In genomic region chrX:10587445-10587844, dm6 we compare ENCODE assay signal across 5 fruit fly cellular contexts.
TF ChIP-seq lines count a peak whose summit lies in the region.

No protein-coding gene starts in this region.

- no peak for TF ChIP-seq CTCF in whole organism, embryonic (GFP tag; optimal IDR thresholded peaks at IDR 0.05; lab: Kevin White, UChicago)

TF ChIP-seq in whole organism, adult, 20 proteins besides CTCF, POLR2A, EP300 and RAD21:
- no peak for TF ChIP-seq ovo (GFP tag; optimal IDR thresholded peaks at IDR 0.05; lab: Kevin White, UChicago)
- TF ChIP-seq pad (GFP tag; optimal IDR thresholded peaks at IDR 0.05; lab: Kevin White, UChicago), result peak; percentile 7
- TF ChIP-seq Crg-1 (GFP tag; optimal IDR thresholded peaks at IDR 0.05; lab: Kevin White, UChicago), result no peak
- TF ChIP-seq CG7101 (tag; optimal IDR thresholded peaks at IDR 0.05; lab: Kevin White, UChicago), result peak; percentile 24
- peak; percentile 95 for TF ChIP-seq bab1 (GFP tag; optimal IDR thresholded peaks at IDR 0.05; lab: Kevin White, UChicago)
- TF ChIP-seq CG14711 (tag; optimal IDR thresholded peaks at IDR 0.05; lab: Kevin White, UChicago), result peak; percentile 63

TF ChIP-seq in whole organism, embryonic, 481 proteins besides CTCF, POLR2A, EP300 and RAD21 (continues in another document):
- TF ChIP-seq CG8478 (optimal IDR thresholded peaks at IDR 0.05; lab: Kevin White, UChicago) (no peak), eve (GFP tag; optimal IDR thresholded peaks at IDR 0.05; lab: Kevin White, UChicago) (no peak), CkIIα-i1 (GFP tag; IDR thresholded peaks at IDR 0.05; lab: Robert Waterston, UW) (no peak), bab2 (GFP tag; optimal IDR thresholded peaks at IDR 0.05; lab: Kevin White, UChicago) (peak; percentile 63), CG10654 (GFP tag; optimal IDR thresholded peaks at IDR 0.05; lab: Kevin White, UChicago) (no peak), CG10543 (GFP tag; optimal IDR thresholded peaks at IDR 0.05; lab: Kevin White, UChicago) (no peak), nau (GFP tag; optimal IDR thresholded peaks at IDR 0.05; lab: Kevin White, UChicago) (no peak), CG1529 (GFP tag; optimal IDR thresholded peaks at IDR 0.05; lab: Kevin White, UChicago) (no peak), prd (optimal IDR thresholded peaks at IDR 0.05; lab: Kevin White, UChicago) (no peak), prd (GFP tag; IDR thresholded peaks at IDR 0.05; lab: Robert Waterston, UW) (peak; percentile 66), CG17186 (GFP tag; optimal IDR thresholded peaks at IDR 0.05; lab: Kevin White, UChicago) (no peak), CG17802 (tag; optimal IDR thresholded peaks at IDR 0.05; lab: Kevin White, UChicago) (no peak), dm (GFP tag; optimal IDR thresholded peaks at IDR 0.05; lab: Kevin White, UChicago) (no peak), CG18764 (GFP tag; optimal IDR thresholded peaks at IDR 0.05; lab: Kevin White, UChicago) (no peak), sr (GFP tag; IDR thresholded peaks at IDR 0.05; lab: Robert Waterston, UW) (no peak), Hey (tag; optimal IDR thresholded peaks at IDR 0.05; lab: Kevin White, UChicago) (no peak), Side (GFP tag; optimal IDR thresholded peaks at IDR 0.05; lab: Kevin White, UChicago) (no peak), CG1647 (GFP tag; optimal IDR thresholded peaks at IDR 0.05; lab: Kevin White, UChicago) (peak; percentile 17), Scr (GFP tag; IDR thresholded peaks at IDR 0.05; lab: Robert Waterston, UW; ENCODE audit: partially characterized antibody) (no peak), gem (tag; optimal IDR thresholded peaks at IDR 0.05; lab: Kevin White, UChicago) (no peak), CG13287 (GFP tag; IDR thresholded peaks at IDR 0.05; lab: Robert Waterston, UW; ENCODE audit: partially characterized antibody) (no peak), Hr51 (GFP tag; optimal IDR thresholded peaks at IDR 0.05; lab: Kevin White, UChicago) (no peak)

TF ChIP-seq in whole organism, prepupa, 60 proteins besides CTCF, POLR2A, EP300 and RAD21 (continues in another document):
- peak; percentile 58 to 71 for TF ChIP-seq ss (GFP tag; optimal IDR thresholded peaks at IDR 0.05; lab: Kevin White, UChicago)
- peak; percentile 23 for TF ChIP-seq CG9139 (GFP tag; optimal IDR thresholded peaks at IDR 0.05; lab: Kevin White, UChicago)
- TF ChIP-seq Sox14 (GFP tag; optimal IDR thresholded peaks at IDR 0.05; lab: Kevin White, UChicago), result peak; percentile 71
- TF ChIP-seq Eip78C (GFP tag; lab: Kevin White, UChicago), result peak; percentile 93
- no peak for TF ChIP-seq CG11762 (GFP tag; optimal IDR thresholded peaks at IDR 0.05; lab: Kevin White, UChicago; ENCODE audit: insufficient read depth)
- TF ChIP-seq pdm3 (GFP tag; optimal IDR thresholded peaks at IDR 0.05; lab: Kevin White, UChicago), result peak; percentile 77
- peak; percentile 61 for TF ChIP-seq Ets96B (tag; optimal IDR thresholded peaks at IDR 0.05; lab: Kevin White, UChicago)
- peak; percentile 26 for TF ChIP-seq Lpt (GFP tag; optimal IDR thresholded peaks at IDR 0.05; lab: Kevin White, UChicago)
- TF ChIP-seq CG6163 (GFP tag; IDR thresholded peaks at IDR 0.05; lab: Robert Waterston, UW), result peak; percentile 82
- TF ChIP-seq Smox (GFP tag; optimal IDR thresholded peaks at IDR 0.05; lab: Kevin White, UChicago), result no peak
- TF ChIP-seq acj6 (GFP tag; optimal IDR thresholded peaks at IDR 0.05; lab: Kevin White, UChicago), result peak; percentile 76
- TF ChIP-seq CG11902 (GFP tag; optimal IDR thresholded peaks at IDR 0.05; lab: Kevin White, UChicago), result peak; percentile 45
- no peak for TF ChIP-seq vri (GFP tag; optimal IDR thresholded peaks at IDR 0.05; lab: Kevin White, UChicago)
- peak; percentile 55 for TF ChIP-seq CG6792 (GFP tag; optimal IDR thresholded peaks at IDR 0.05; lab: Kevin White, UChicago)
- TF ChIP-seq dsx (GFP tag; optimal IDR thresholded peaks at IDR 0.05; lab: Kevin White, UChicago; ENCODE audit: poor library complexity, severe bottlenecking), result no peak
- peak; percentile 40 for TF ChIP-seq Ets21C (GFP tag; optimal IDR thresholded peaks at IDR 0.05; lab: Kevin White, UChicago)
- TF ChIP-seq CG4318 (GFP tag; optimal IDR thresholded peaks at IDR 0.05; lab: Kevin White, UChicago), result no peak
- peak; percentile 84 for TF ChIP-seq eg (GFP tag; IDR thresholded peaks at IDR 0.05; lab: Robert Waterston, UW)
- peak; percentile 63 for TF ChIP-seq CG31627 (GFP tag; optimal IDR thresholded peaks at IDR 0.05; lab: Kevin White, UChicago)
- peak; percentile 77 for TF ChIP-seq CG8119 (GFP tag; IDR thresholded peaks at IDR 0.05; lab: Robert Waterston, UW)
- TF ChIP-seq Eip93F (GFP tag; optimal IDR thresholded peaks at IDR 0.05; lab: Kevin White, UChicago), result no peak
- no peak for TF ChIP-seq spab (GFP tag; optimal IDR thresholded peaks at IDR 0.05; lab: Kevin White, UChicago)

TF ChIP-seq in whole organism, pupa, 21 proteins besides CTCF, POLR2A, EP300 and RAD21:
- TF ChIP-seq rn (GFP tag; IDR thresholded peaks at IDR 0.05; lab: Robert Waterston, UW), result peak; percentile 59
- TF ChIP-seq CG4496 (GFP tag; IDR thresholded peaks at IDR 0.05; lab: Robert Waterston, UW), result peak; percentile 84
- no peak for TF ChIP-seq CG13204 (GFP tag; optimal IDR thresholded peaks at IDR 0.05; lab: Kevin White, UChicago)
- peak; percentile 48 for TF ChIP-seq CG17806 (tag; optimal IDR thresholded peaks at IDR 0.05; lab: Kevin White, UChicago)
- TF ChIP-seq CG15710 (tag; optimal IDR thresholded peaks at IDR 0.05; lab: Kevin White, UChicago), result peak; percentile 67
- TF ChIP-seq CG9948 (tag; optimal IDR thresholded peaks at IDR 0.05; lab: Kevin White, UChicago), result peak; percentile 54
- TF ChIP-seq Pif1A (GFP tag; optimal IDR thresholded peaks at IDR 0.05; lab: Kevin White, UChicago), result no peak
- no peak for TF ChIP-seq EcR (GFP tag; optimal IDR thresholded peaks at IDR 0.05; lab: Kevin White, UChicago)
- TF ChIP-seq CG34367 (tag; optimal IDR thresholded peaks at IDR 0.05; lab: Kevin White, UChicago), result peak; percentile 46
- TF ChIP-seq Ets98B (GFP tag; IDR thresholded peaks at IDR 0.05; lab: Robert Waterston, UW), result peak; percentile 82
- peak; percentile 5 for TF ChIP-seq Snoo (tag; optimal IDR thresholded peaks at IDR 0.05; lab: Kevin White, UChicago)
- peak; percentile 75 for TF ChIP-seq CG32121 (GFP tag; IDR thresholded peaks at IDR 0.05; lab: Robert Waterston, UW)
- no peak for TF ChIP-seq D1 (tag; optimal IDR thresholded peaks at IDR 0.05; lab: Kevin White, UChicago)
- TF ChIP-seq Pif1B (GFP tag; optimal IDR thresholded peaks at IDR 0.05; lab: Kevin White, UChicago), result no peak
- TF ChIP-seq CG14655 (GFP tag; optimal IDR thresholded peaks at IDR 0.05; lab: Kevin White, UChicago), result no peak
- TF ChIP-seq CG10348 (GFP tag; IDR thresholded peaks at IDR 0.05; lab: Robert Waterston, UW), result peak; percentile 39; the same call in 1 of the 2 replicates
- TF ChIP-seq CG12605 (GFP tag; IDR thresholded peaks at IDR 0.05; lab: Robert Waterston, UW), result peak; percentile 70; the same call in 1 of the 2 replicates
- peak; percentile 63 for TF ChIP-seq CG8159 (tag; optimal IDR thresholded peaks at IDR 0.05; lab: Kevin White, UChicago)
- peak; percentile 67 for TF ChIP-seq CG8301 (tag; optimal IDR thresholded peaks at IDR 0.05; lab: Kevin White, UChicago)
- TF ChIP-seq gl (tag; optimal IDR thresholded peaks at IDR 0.05; lab: Kevin White, UChicago), result no peak
- TF ChIP-seq fd96Ca (GFP tag; IDR thresholded peaks at IDR 0.05; lab: Robert Waterston, UW), result peak; percentile 91

TF ChIP-seq in whole organism, wandering third instar larva, 38 proteins besides CTCF, POLR2A, EP300 and RAD21:
- TF ChIP-seq ey (GFP tag; optimal IDR thresholded peaks at IDR 0.05; lab: Kevin White, UChicago) (peak; percentile 20), Jra (GFP tag; optimal IDR thresholded peaks at IDR 0.05; lab: Kevin White, UChicago) (no peak), br (GFP tag; optimal IDR thresholded peaks at IDR 0.05; lab: Kevin White, UChicago) (peak; percentile 16), h (GFP tag; optimal IDR thresholded peaks at IDR 0.05; lab: Kevin White, UChicago) (no peak), HLH106 (tag; optimal IDR thresholded peaks at IDR 0.05; lab: Kevin White, UChicago) (peak; percentile 17)
